Worm (Caenorhabditis elegans) whole organism, early embryonic: ENCODE measurements around the gene C34F6.10.

Experiments used
- B0310.2 ChIP-seq: sonication (generic microtip); optimal IDR thresholded peaks from 2 replicates; lab custom pipeline; 2016; ENCODE audit warnings: mild to moderate bottlenecking, missing genetic modification characterization, missing compliant biosample characterization
- F13C5.2 ChIP-seq: sonication (generic microtip); optimal IDR thresholded peaks from 2 replicates; lab custom pipeline; 2017; ENCODE audit warnings: mild to moderate bottlenecking, missing genetic modification characterization, inconsistent platforms, missing compliant biosample characterization
- aly-1 ChIP-seq: sonication (generic microtip); optimal IDR thresholded peaks from 2 replicates; lab custom pipeline; 2016; ENCODE audit warnings: missing genetic modification characterization, missing compliant biosample characterization
- ama-1 ChIP-seq: fragments of 150-350 bp; optimal IDR thresholded peaks from 2 replicates; lab custom pipeline; 2014
- ceh-13 ChIP-seq: fragments of 200-800 bp; sonication (Bioruptor generic); optimal IDR thresholded peaks from 2 replicates; lab custom pipeline; 2018; ENCODE audit warnings: mild to moderate bottlenecking, missing genetic modification characterization, missing compliant biosample characterization
- ceh-36 ChIP-seq: sonication (generic microtip); optimal IDR thresholded peaks from 2 replicates; lab custom pipeline; 2016; ENCODE audit warnings: missing genetic modification characterization, inconsistent platforms, missing compliant biosample characterization
- ets-7 ChIP-seq: sonication (generic microtip); optimal IDR thresholded peaks from 2 replicates; lab custom pipeline; 2016; ENCODE audit warnings: missing genotype, missing genetic modification characterization, missing compliant biosample characterization
- flt-1 ChIP-seq: fragments of 200-800 bp; sonication (Bioruptor generic); IDR thresholded peaks from 2 replicates; pipeline ENCODE4 v1.3.6; 2022; ENCODE audit warnings: missing genetic modification characterization, missing compliant biosample characterization
- hmbx-1 ChIP-seq: sonication (generic microtip); optimal IDR thresholded peaks from 2 replicates; lab custom pipeline; 2016; ENCODE audit warnings: mild to moderate bottlenecking, missing genetic modification characterization, missing compliant biosample characterization
- hmg-4 ChIP-seq: fragments of 200-800 bp; sonication (Bioruptor generic); optimal IDR thresholded peaks from 2 replicates; lab custom pipeline; 2018; ENCODE audit warnings: mild to moderate bottlenecking, missing genetic modification characterization, missing compliant biosample characterization
- pes-1 ChIP-seq: fragments of 200-800 bp; sonication (Bioruptor generic); IDR thresholded peaks from 2 replicates; pipeline ENCODE4 v1.3.6; 2022; ENCODE audit warnings: missing genetic modification reagents, missing genetic modification characterization, missing compliant biosample characterization
- scrt-1 ChIP-seq: fragments of 200-800 bp; sonication (Bioruptor generic); IDR thresholded peaks from 2 replicates; pipeline ENCODE4 v1.3.6; 2022; ENCODE audit warnings: missing genetic modification characterization, missing compliant biosample characterization
- sea-1 ChIP-seq: fragments of 200-800 bp; sonication (Bioruptor generic); conservative IDR thresholded peaks from 2 replicates; pipeline ENCODE4 v1.3.6; 2022; ENCODE audit warnings: missing genetic modification characterization, missing compliant biosample characterization
- tbx-11 ChIP-seq: fragments of 200-800 bp; sonication (Bioruptor generic); IDR thresholded peaks from 2 replicates; pipeline ENCODE4 v1.3.6; 2022; ENCODE audit warnings: missing genetic modification characterization, missing compliant biosample characterization
- tbx-37 ChIP-seq: fragments of 200-800 bp; sonication (Bioruptor generic); conservative IDR thresholded peaks from 2 replicates; pipeline ENCODE4 v1.3.6; 2022; ENCODE audit warnings: missing genetic modification reagents, missing genetic modification characterization, missing compliant biosample characterization
- tra-4 ChIP-seq: sonication (generic microtip); optimal IDR thresholded peaks from 2 replicates; lab custom pipeline; 2017; ENCODE audit warnings: missing genetic modification characterization, missing compliant biosample characterization

Gene C34F6.10

ce11 chrX:11211360-11211759 lies 29.1 kb downstream of the C34F6.10 start:
- no peak for TF ChIP-seq ceh-36 (tag; lab: Kevin White, UChicago)
- TF ChIP-seq tbx-11 (GFP tag; lab: Robert Waterston, UW) = no peak
- TF ChIP-seq aly-1 (tag; lab: Kevin White, UChicago) = no peak
- TF ChIP-seq tra-4 (tag; lab: Kevin White, UChicago) = no peak
- no peak for TF ChIP-seq pes-1 (GFP tag; lab: Robert Waterston, UW)
- TF ChIP-seq sea-1 (GFP tag; lab: Robert Waterston, UW) = no peak
- no peak for TF ChIP-seq scrt-1 (GFP tag; lab: Robert Waterston, UW)
- no peak for TF ChIP-seq ama-1 (lab: Kevin White, UChicago)
- TF ChIP-seq hmg-4 = no peak
- TF ChIP-seq F13C5.2 (tag; lab: Kevin White, UChicago) = no peak
- no peak for TF ChIP-seq ceh-13

ce11 chrX:11210417-11210816 lies 30.0 kb downstream of the C34F6.10 start:
- TF ChIP-seq tbx-37 (GFP tag; lab: Robert Waterston, UW) = no peak
- TF ChIP-seq hmg-4 = peak; percentile 63

- TF ChIP-seq scrt-1 (GFP tag; lab: Robert Waterston, UW) (no peak), hmbx-1 (no peak), ama-1 (lab: Kevin White, UChicago) (no peak), aly-1 (tag; lab: Kevin White, UChicago) (no peak), sea-1 (GFP tag; lab: Robert Waterston, UW) (no peak), tbx-11 (GFP tag; lab: Robert Waterston, UW) (no peak), hmg-4 (no peak), ceh-13 (no peak), ets-7 (tag; lab: Kevin White, UChicago) (no peak), ceh-36 (tag; lab: Kevin White, UChicago) (no peak), F13C5.2 (tag; lab: Kevin White, UChicago) (no peak), pes-1 (GFP tag; lab: Robert Waterston, UW) (no peak), flt-1 (no peak)
These were observed 31.6 kb downstream of the C34F6.10 start, which contains the start of gene C34F6.5 for ce11 chrX:11208788-11209187. Gene C34F6.5, minus strand, starts transcription at chrX:11208888.

- peak; percentile 60 for TF ChIP-seq F13C5.2 (tag; lab: Kevin White, UChicago)
- no peak for TF ChIP-seq B0310.2 (tag; lab: Kevin White, UChicago)
- no peak for TF ChIP-seq flt-1
- no peak for TF ChIP-seq tbx-37 (GFP tag; lab: Robert Waterston, UW)
- peak; percentile 18 for TF ChIP-seq ets-7 (tag; lab: Kevin White, UChicago)
- TF ChIP-seq pes-1 (GFP tag; lab: Robert Waterston, UW) = 0 out of 2 replicates have a peak, but pooled peaks have one; percentile 20
These were observed 33.5 kb downstream of the C34F6.10 start, which contains the start of gene hst-2 for ce11 chrX:11206953-11207352. Gene hst-2, minus strand, starts transcription at chrX:11207155.

- TF ChIP-seq scrt-1 (GFP tag; lab: Robert Waterston, UW) = no peak
- no peak for TF ChIP-seq hmg-4
- TF ChIP-seq ama-1 (lab: Kevin White, UChicago) = no peak
- no peak for TF ChIP-seq tbx-37 (GFP tag; lab: Robert Waterston, UW)
- TF ChIP-seq flt-1 = no peak
- no peak for TF ChIP-seq F13C5.2 (tag; lab: Kevin White, UChicago)
- no peak for TF ChIP-seq tra-4 (tag; lab: Kevin White, UChicago)
- TF ChIP-seq hmbx-1 = no peak
- no peak for TF ChIP-seq sea-1 (GFP tag; lab: Robert Waterston, UW)
- no peak for TF ChIP-seq ets-7 (tag; lab: Kevin White, UChicago)
- no peak for TF ChIP-seq B0310.2 (tag; lab: Kevin White, UChicago)
- TF ChIP-seq ceh-13 = no peak
- no peak for TF ChIP-seq ceh-36 (tag; lab: Kevin White, UChicago)
These were observed 36.7 kb downstream of the C34F6.10 start, which contains the start of gene C34F6.11 for ce11 chrX:11203773-11204172. Gene C34F6.11, minus strand, starts transcription at chrX:11203932.

- no peak for TF ChIP-seq ets-7 (tag; lab: Kevin White, UChicago)
- TF ChIP-seq aly-1 (tag; lab: Kevin White, UChicago) = no peak
- no peak for TF ChIP-seq pes-1 (GFP tag; lab: Robert Waterston, UW)
- TF ChIP-seq sea-1 (GFP tag; lab: Robert Waterston, UW) = no peak
- TF ChIP-seq ama-1 (lab: Kevin White, UChicago) = no peak
- TF ChIP-seq ceh-36 (tag; lab: Kevin White, UChicago) = no peak
These were observed 39.3 kb downstream of the C34F6.10 start, which contains the start of gene col-179 for ce11 chrX:11201165-11201564. Gene col-179, plus strand, starts transcription at chrX:11201465.

- TF ChIP-seq F13C5.2 (tag; lab: Kevin White, UChicago) = no peak
- no peak for TF ChIP-seq tbx-11 (GFP tag; lab: Robert Waterston, UW)
- TF ChIP-seq ceh-36 (tag; lab: Kevin White, UChicago) = no peak
- no peak for TF ChIP-seq hmbx-1
- TF ChIP-seq ets-7 (tag; lab: Kevin White, UChicago) = no peak
- no peak for TF ChIP-seq ama-1 (lab: Kevin White, UChicago)
- no peak for TF ChIP-seq tra-4 (tag; lab: Kevin White, UChicago)
- no peak for TF ChIP-seq B0310.2 (tag; lab: Kevin White, UChicago)
- TF ChIP-seq scrt-1 (GFP tag; lab: Robert Waterston, UW) = no peak
- no peak for TF ChIP-seq pes-1 (GFP tag; lab: Robert Waterston, UW)
- no peak for TF ChIP-seq tbx-37 (GFP tag; lab: Robert Waterston, UW)
These were observed 41.3 kb downstream of the C34F6.10 start, which contains the start of gene col-178 for ce11 chrX:11199155-11199554. Gene col-178, plus strand, starts transcription at chrX:11199455.

ce11 chrX:11196741-11197140 lies 43.7 kb downstream of the C34F6.10 start, which contains the start of gene C34F6.1:
Gene C34F6.1, minus strand, starts transcription at chrX:11196841.
- TF ChIP-seq hmbx-1 = no peak
- TF ChIP-seq pes-1 (GFP tag; lab: Robert Waterston, UW) = no peak
